Worm (Caenorhabditis elegans) whole organism, L4 larva: Measurements from ENCODE around the gene F35F10.6.

Experiments used
- F10B5.3 ChIP-seq: sonication (generic microtip); optimal IDR thresholded peaks from 2 replicates; lab custom pipeline; 2016; ENCODE audit warnings: mild to moderate bottlenecking, missing genetic modification characterization, missing compliant biosample characterization
- F37D6.2 ChIP-seq: sonication (generic microtip); optimal IDR thresholded peaks from 2 replicates; lab custom pipeline; 2016; ENCODE audit warnings: mild to moderate bottlenecking, missing genetic modification characterization, missing compliant biosample characterization
- F49E8.2 ChIP-seq: sonication (generic microtip); optimal IDR thresholded peaks from 2 replicates; lab custom pipeline; 2016; ENCODE audit warnings: missing compliant biosample characterization, mild to moderate bottlenecking, missing genetic modification characterization, borderline replicate concordance
- Y105C5A.15 ChIP-seq: fragments of 200-800 bp; sonication (Bioruptor generic); IDR thresholded peaks from 2 replicates; pipeline ENCODE4 v1.3.6; 2022; ENCODE audit warnings: missing genetic modification characterization, missing compliant biosample characterization
- Y48G9A.11 ChIP-seq: fragments of 200-800 bp; sonication (Bioruptor generic); IDR thresholded peaks from 2 replicates; pipeline ENCODE4 v1.3.6; 2022; ENCODE audit warnings: missing genetic modification reagents, missing genetic modification characterization, missing compliant biosample characterization
- Y5F2A.4 ChIP-seq: fragments of 200-800 bp; sonication (Bioruptor generic); optimal IDR thresholded peaks from 2 replicates; lab custom pipeline; 2018; ENCODE audit warnings: mild to moderate bottlenecking, missing genetic modification characterization, missing compliant biosample characterization
- aha-1 ChIP-seq: fragments of 150-350 bp; peaks from one replicate; lab custom pipeline; 2014; ENCODE audit warnings: missing biosample characterization, missing genetic modification characterization
- arid-1 ChIP-seq: fragments of 200-800 bp; sonication (Bioruptor generic); conservative IDR thresholded peaks from 2 replicates; pipeline ENCODE4 v1.3.6; 2022; ENCODE audit warnings: missing genetic modification reagents, missing genetic modification characterization, missing compliant biosample characterization
- cey-2 ChIP-seq: sonication (generic microtip); optimal IDR thresholded peaks from 3 replicates; lab custom pipeline; 2017; ENCODE audit warnings: missing genetic modification characterization, mild to moderate bottlenecking, missing compliant biosample characterization, antibody characterized with exemption, borderline replicate concordance; ENCODE audit not compliant: insufficient read depth
- ctbp-1 ChIP-seq: fragments of 200-800 bp; sonication (Bioruptor generic); IDR thresholded peaks from 2 replicates; pipeline ENCODE4 v1.3.6; 2022; ENCODE audit warnings: missing genetic modification reagents, missing genetic modification characterization, missing compliant biosample characterization
- daf-16 ChIP-seq, 3 experiments: sonication (generic microtip); optimal IDR thresholded peaks; 2 replicates each; lab custom pipeline; 2016 to 2017; ENCODE audit warnings: missing genetic modification characterization in 3 of 3, missing genetic modification reagents in 3 of 3, mild to moderate bottlenecking in 2 of 3, missing compliant biosample characterization in 2 of 3, missing biosample characterization in 1 of 3, moderate library complexity in 1 of 3
- duxl-1 ChIP-seq: sonication (generic microtip); optimal IDR thresholded peaks from 2 replicates; lab custom pipeline; 2016; ENCODE audit warnings: mild to moderate bottlenecking, missing genetic modification characterization, moderate library complexity, missing compliant biosample characterization; ENCODE audit not compliant: poor library complexity
- egl-43 ChIP-seq: fragments of 200-800 bp; sonication (Bioruptor generic); IDR thresholded peaks from 2 replicates; pipeline ENCODE4 v1.3.6; 2022; ENCODE audit warnings: missing genetic modification reagents, missing genetic modification characterization, missing compliant biosample characterization
- hlh-11 ChIP-seq: fragments of 200-800 bp; sonication (Bioruptor generic); optimal IDR thresholded peaks from 2 replicates; lab custom pipeline; 2018; ENCODE audit warnings: mild to moderate bottlenecking, missing genetic modification characterization, missing compliant biosample characterization
- hmg-1.1 ChIP-seq: fragments of 200-800 bp; sonication (Bioruptor generic); IDR thresholded peaks from 2 replicates; pipeline ENCODE4 v1.3.6; 2022; ENCODE audit warnings: missing genetic modification reagents, missing genetic modification characterization, missing compliant biosample characterization
- lim-7 ChIP-seq: fragments of 200-800 bp; sonication (Bioruptor generic); IDR thresholded peaks from 2 replicates; pipeline ENCODE4 v1.3.6; 2022; ENCODE audit warnings: missing genetic modification characterization, missing compliant biosample characterization
- lin-13 ChIP-seq: fragments of 150-350 bp; optimal IDR thresholded peaks from 2 replicates; lab custom pipeline; 2014; ENCODE audit warnings: missing biosample characterization, missing genetic modification reagents, missing genetic modification characterization
- lin-29 ChIP-seq: fragments of 200-800 bp; sonication (Bioruptor generic); IDR thresholded peaks from 2 replicates; pipeline ENCODE4 v1.3.6; 2022; ENCODE audit warnings: missing genetic modification reagents, missing genetic modification characterization, missing compliant biosample characterization
- lin-38 ChIP-seq: fragments of 200-800 bp; sonication (Bioruptor generic); IDR thresholded peaks from 2 replicates; pipeline ENCODE4 v1.3.6; 2022; ENCODE audit warnings: missing genetic modification reagents, missing genetic modification characterization, missing compliant biosample characterization
- lin-39 ChIP-seq: fragments of 150-350 bp; optimal IDR thresholded peaks from 2 replicates; lab custom pipeline; 2014; ENCODE audit warnings: missing biosample characterization, missing genetic modification reagents, missing genetic modification characterization
- lsy-2 ChIP-seq, 2 experiments: fragments of 150-350 bp in 1 of 2; sonication (generic microtip) in 1 of 2; optimal IDR thresholded peaks; 2 replicates each; lab custom pipeline; 2014 to 2017; ENCODE audit warnings: missing biosample characterization in 2 of 2, missing genetic modification characterization in 2 of 2
- madf-5 ChIP-seq, 2 experiments: fragments of 200-800 bp; sonication (Bioruptor generic); IDR thresholded peaks; 2 replicates each; pipeline ENCODE4 v1.3.6; 2022; ENCODE audit warnings: missing compliant biosample characterization in 2 of 2, missing genetic modification characterization in 2 of 2
- madf-9 ChIP-seq: fragments of 200-800 bp; sonication (Bioruptor generic); conservative IDR thresholded peaks from 2 replicates; pipeline ENCODE4 v1.3.6; 2022; ENCODE audit warnings: missing genetic modification reagents, missing genetic modification characterization, missing compliant biosample characterization
- mdl-1 ChIP-seq, 2 experiments: fragments of 150-350 bp in 1 of 2; sonication (generic microtip) in 1 of 2; optimal IDR thresholded peaks; 2 replicates each; lab custom pipeline; 2014 to 2017; ENCODE audit warnings: missing biosample characterization in 2 of 2, missing genetic modification characterization in 2 of 2
- mes-2 ChIP-seq: sonication (generic microtip); optimal IDR thresholded peaks from 2 replicates; lab custom pipeline; 2016; ENCODE audit warnings: missing genotype, mild to moderate bottlenecking, missing genetic modification characterization, missing compliant biosample characterization; ENCODE audit not compliant: poor library complexity, severe bottlenecking
- mxl-2 ChIP-seq: fragments of 200-800 bp; sonication (Bioruptor generic); conservative IDR thresholded peaks from 2 replicates; pipeline ENCODE4 v1.3.6; 2022; ENCODE audit warnings: missing genetic modification reagents, missing genetic modification characterization, missing compliant biosample characterization
- mxl-3 ChIP-seq: fragments of 200-800 bp; sonication (Bioruptor generic); optimal IDR thresholded peaks from 2 replicates; lab custom pipeline; 2018; ENCODE audit warnings: mild to moderate bottlenecking, missing genetic modification characterization, missing compliant biosample characterization
- nhr-11 ChIP-seq: fragments of 150-350 bp; optimal IDR thresholded peaks from 2 replicates; lab custom pipeline; 2014; ENCODE audit warnings: missing biosample characterization, missing genetic modification characterization
- nhr-111 ChIP-seq: fragments of 200-800 bp; sonication (Bioruptor generic); optimal IDR thresholded peaks from 2 replicates; lab custom pipeline; 2018; ENCODE audit warnings: mild to moderate bottlenecking, missing genetic modification characterization, missing compliant biosample characterization
- nhr-28 ChIP-seq: fragments of 150-350 bp; optimal IDR thresholded peaks from 2 replicates; lab custom pipeline; 2014; ENCODE audit warnings: missing biosample characterization, missing genetic modification characterization
- nhr-41 ChIP-seq: fragments of 200-800 bp; sonication (Bioruptor generic); IDR thresholded peaks from 2 replicates; pipeline ENCODE4 v1.3.6; 2022; ENCODE audit warnings: missing genetic modification reagents, missing genetic modification characterization, missing compliant biosample characterization
- nhr-48 ChIP-seq: sonication (generic microtip); optimal IDR thresholded peaks from 2 replicates; lab custom pipeline; 2016; ENCODE audit warnings: mild to moderate bottlenecking, missing genetic modification characterization, missing compliant biosample characterization
- nhr-6 ChIP-seq: fragments of 150-350 bp; optimal IDR thresholded peaks from 2 replicates; lab custom pipeline; 2014; ENCODE audit warnings: missing biosample characterization, missing genetic modification characterization
- nhr-76 ChIP-seq: fragments of 150-350 bp; optimal IDR thresholded peaks from 2 replicates; lab custom pipeline; 2014; ENCODE audit warnings: missing biosample characterization, missing genetic modification characterization
- nhr-77 ChIP-seq: fragments of 150-350 bp; optimal IDR thresholded peaks from 2 replicates; lab custom pipeline; 2014; ENCODE audit warnings: missing biosample characterization, missing genetic modification characterization
- php-3 ChIP-seq: fragments of 200-800 bp; sonication (Bioruptor generic); IDR thresholded peaks from 2 replicates; pipeline ENCODE4 v1.3.6; 2022; ENCODE audit warnings: missing genetic modification reagents, missing genetic modification characterization, missing compliant biosample characterization
- saeg-2 ChIP-seq: fragments of 200-800 bp; sonication (Bioruptor generic); IDR thresholded peaks from 2 replicates; pipeline ENCODE4 v1.3.6; 2022; ENCODE audit warnings: missing genetic modification reagents, missing genetic modification characterization, missing compliant biosample characterization
- spr-1 ChIP-seq: sonication (generic microtip); optimal IDR thresholded peaks from 2 replicates; lab custom pipeline; 2016; ENCODE audit warnings: mild to moderate bottlenecking, missing genetic modification characterization, missing compliant biosample characterization
- tag-97 ChIP-seq: fragments of 200-800 bp; sonication (Bioruptor generic); IDR thresholded peaks from 2 replicates; pipeline ENCODE4 v1.3.6; 2022; ENCODE audit warnings: missing genetic modification characterization, missing compliant biosample characterization
- tra-1 ChIP-seq: fragments of 200-800 bp; sonication (Bioruptor generic); IDR thresholded peaks from 2 replicates; pipeline ENCODE4 v1.3.6; 2022; ENCODE audit warnings: missing genetic modification reagents, missing genetic modification characterization, missing compliant biosample characterization
- unc-39 ChIP-seq: sonication (generic microtip); optimal IDR thresholded peaks from 2 replicates; lab custom pipeline; 2017; ENCODE audit warnings: missing biosample characterization, missing genetic modification characterization
- unc-62 ChIP-seq, 3 experiments: fragments of 150-350 bp in 1 of 3; sonication (generic microtip); optimal IDR thresholded peaks in 2 of 3; peaks in 1 of 3; 1 replicate in 1 of 3; 2 replicates in 2 of 3; lab custom pipeline; 2014 to 2017; ENCODE audit warnings: missing biosample characterization in 3 of 3, missing genetic modification characterization in 3 of 3, missing genetic modification reagents in 3 of 3, missing genotype in 1 of 3
- vab-7 ChIP-seq: fragments of 200-800 bp; sonication (Bioruptor generic); IDR thresholded peaks from 2 replicates; pipeline ENCODE4 v1.3.6; 2022; ENCODE audit warnings: missing genetic modification reagents, missing genetic modification characterization, missing compliant biosample characterization
- zag-1 ChIP-seq: fragments of 150-350 bp; optimal IDR thresholded peaks from 2 replicates; lab custom pipeline; 2014; ENCODE audit warnings: missing biosample characterization, missing genetic modification characterization
- zfp-2 ChIP-seq: sonication (generic microtip); optimal IDR thresholded peaks from 2 replicates; lab custom pipeline; 2016; ENCODE audit warnings: mild to moderate bottlenecking, missing genetic modification characterization, missing compliant biosample characterization
- zip-11 ChIP-seq: fragments of 200-800 bp; sonication (Bioruptor generic); IDR thresholded peaks from 2 replicates; pipeline ENCODE4 v1.3.6; 2022; ENCODE audit warnings: missing genetic modification characterization, missing compliant biosample characterization
- ztf-11 ChIP-seq: fragments of 150-350 bp; optimal IDR thresholded peaks from 2 replicates; lab custom pipeline; 2014; ENCODE audit warnings: missing biosample characterization, missing genetic modification characterization

Gene F35F10.6

ce11 chrV:3312067-3312666 is 23.0 kb upstream of the F35F10.6 start, which contains the start of gene arrd-18:
Gene arrd-18, minus strand, starts transcription at chrV:3312117.
- TF ChIP-seq tag-97 (GFP tag; lab: Robert Waterston, UW), result no peak
- no peak for TF ChIP-seq zfp-2
- no peak for TF ChIP-seq lin-39 (tag; lab: Kevin White, UChicago)
- TF ChIP-seq Y5F2A.4, result no peak
- TF ChIP-seq mdl-1 (tag; optimal IDR thresholded peaks at IDR 0.05; lab: Kevin White, UChicago), result peak in 1 of 2 experiments; percentile 51
- no peak for TF ChIP-seq arid-1 (GFP tag; lab: Robert Waterston, UW)
- no peak for TF ChIP-seq saeg-2
- TF ChIP-seq lim-7, result no peak
- no peak for TF ChIP-seq unc-39 (tag; lab: Kevin White, UChicago)
- no peak for TF ChIP-seq madf-5 (GFP tag; IDR thresholded peaks at IDR 0.05; lab: Robert Waterston, UW)
- no peak for TF ChIP-seq egl-43
- TF ChIP-seq vab-7 (GFP tag; lab: Robert Waterston, UW), result no peak
- no peak for TF ChIP-seq nhr-111
- no peak for TF ChIP-seq F49E8.2 (tag; lab: Kevin White, UChicago)
- TF ChIP-seq ztf-11 (tag; lab: Kevin White, UChicago), result no peak
- TF ChIP-seq daf-16 (GFP tag; optimal IDR thresholded peaks at IDR 0.05; lab: Kevin White, UChicago), result no peak
- no peak for TF ChIP-seq daf-16 (tag; optimal IDR thresholded peaks at IDR 0.05; lab: Kevin White, UChicago)
- TF ChIP-seq madf-9 (GFP tag; lab: Robert Waterston, UW), result no peak
- no peak for TF ChIP-seq duxl-1 (tag; lab: Kevin White, UChicago)
- TF ChIP-seq Y105C5A.15, result no peak
- peak; percentile 83 for TF ChIP-seq hmg-1.1 (GFP tag; lab: Robert Waterston, UW)
- TF ChIP-seq lin-29 (GFP tag; lab: Robert Waterston, UW), result no peak
- TF ChIP-seq cey-2 (tag; lab: Kevin White, UChicago), result no peak
- TF ChIP-seq php-3 (GFP tag; lab: Robert Waterston, UW), result peak; percentile 18; the same call in 1 of the 2 replicates
- no peak for TF ChIP-seq zag-1 (tag; lab: Kevin White, UChicago)
- TF ChIP-seq F37D6.2, result no peak
- peak; percentile 78 for TF ChIP-seq aha-1
- no peak for TF ChIP-seq nhr-76
- peak in 1 of 2 experiments; percentile 56 for TF ChIP-seq unc-62 (GFP tag; optimal IDR thresholded peaks at IDR 0.05 in 1 of 2; lab: Kevin White, UChicago)
- TF ChIP-seq unc-62 (tag; optimal IDR thresholded peaks at IDR 0.05; lab: Kevin White, UChicago), result no peak
- no peak for TF ChIP-seq spr-1 (tag; lab: Kevin White, UChicago)
- TF ChIP-seq lsy-2 (tag; optimal IDR thresholded peaks at IDR 0.05; lab: Kevin White, UChicago), result no peak
- TF ChIP-seq mes-2 (tag; lab: Kevin White, UChicago), result no peak
- TF ChIP-seq ctbp-1 (GFP tag; lab: Robert Waterston, UW), result peak; percentile 59
- TF ChIP-seq F10B5.3 (tag; lab: Kevin White, UChicago), result no peak
- 0 out of 2 replicates have a peak, but pooled peaks have one; percentile 10 for TF ChIP-seq tra-1 (GFP tag; lab: Robert Waterston, UW)
- peak; percentile 73 for TF ChIP-seq hlh-11 (tag; lab: Kevin White, UChicago)
- no peak for TF ChIP-seq Y48G9A.11 (GFP tag; lab: Robert Waterston, UW)
- no peak for TF ChIP-seq lin-38 (GFP tag; lab: Robert Waterston, UW)
- TF ChIP-seq mxl-2 (GFP tag; lab: Robert Waterston, UW), result no peak
- TF ChIP-seq nhr-77 (tag; lab: Kevin White, UChicago), result peak; percentile 43
- TF ChIP-seq nhr-11, result peak; percentile 4
- no peak for TF ChIP-seq zip-11 (GFP tag; lab: Robert Waterston, UW)
- TF ChIP-seq lin-13 (GFP tag; lab: Kevin White, UChicago), result no peak
- no peak for TF ChIP-seq nhr-6 (tag; lab: Kevin White, UChicago)
- no peak for TF ChIP-seq nhr-41 (GFP tag; lab: Robert Waterston, UW)
- TF ChIP-seq nhr-48 (tag; lab: Kevin White, UChicago), result peak; percentile 70
- TF ChIP-seq mxl-3 (GFP tag; lab: Kevin White, UChicago), result peak; percentile 34
- TF ChIP-seq nhr-28 (tag; lab: Kevin White, UChicago), result peak; percentile 56
